Fruit fly (Drosophila melanogaster) whole organism, embryonic: Measurements from ENCODE around the gene Mst36Fb.

Source experiments
- Atf3 ChIP-seq: fragments of 200-800 bp; sonication (Bioruptor generic); optimal IDR thresholded peaks from 3 replicates; lab custom pipeline; 2016; ENCODE audit warnings: missing biosample characterization, missing genetic modification characterization
- B-H2 ChIP-seq: fragments of 200-800 bp; sonication (Bioruptor generic); optimal IDR thresholded peaks from 2 replicates; lab custom pipeline; 2018; ENCODE audit warnings: missing biosample characterization, mild to moderate bottlenecking, missing genetic modification characterization
- CG10431 ChIP-seq: fragments of 200-800 bp; sonication (Bioruptor generic); optimal IDR thresholded peaks from 3 replicates; lab custom pipeline; 2018; ENCODE audit warnings: missing biosample characterization, mild to moderate bottlenecking, missing genetic modification characterization
- CG11456 ChIP-seq: fragments of 200-800 bp; sonication (Bioruptor generic); IDR thresholded peaks from 3 replicates; pipeline ENCODE4 v1.3.6; 2022; ENCODE audit warnings: missing biosample characterization, missing genetic modification characterization
- CG12219 ChIP-seq: fragments of 200-800 bp; sonication (Bioruptor generic); optimal IDR thresholded peaks from 3 replicates; lab custom pipeline; 2018; ENCODE audit warnings: missing biosample characterization, mild to moderate bottlenecking, missing genetic modification characterization
- CG15514 ChIP-seq: fragments of 200-800 bp; sonication (Bioruptor generic); optimal IDR thresholded peaks from 3 replicates; lab custom pipeline; 2017; ENCODE audit warnings: missing biosample characterization, missing genetic modification characterization, mild to moderate bottlenecking, moderate library complexity, missing genetic modification reagents
- CG15601 ChIP-seq: fragments of 200-800 bp; sonication (Bioruptor generic); optimal IDR thresholded peaks from 3 replicates; lab custom pipeline; 2019; ENCODE audit warnings: missing biosample characterization, mild to moderate bottlenecking, missing genetic modification characterization, moderate library complexity
- CG1603 ChIP-seq: fragments of 200-800 bp; sonication (Bioruptor generic); optimal IDR thresholded peaks from 2 replicates; lab custom pipeline; 2019; ENCODE audit warnings: missing biosample characterization, mild to moderate bottlenecking, missing genetic modification characterization, moderate library complexity
- CG17328 ChIP-seq: fragments of 200-800 bp; sonication (Bioruptor generic); IDR thresholded peaks from 2 replicates; pipeline ENCODE4 v1.3.6; 2022; ENCODE audit warnings: missing biosample characterization, missing genetic modification characterization
- CG17612 ChIP-seq: fragments of 200-800 bp; sonication (Bioruptor generic); IDR thresholded peaks from 2 replicates; pipeline ENCODE4 v1.3.6; 2022; ENCODE audit warnings: missing biosample characterization, missing genetic modification characterization
- CG17829 ChIP-seq: fragments of 200-800 bp; optimal IDR thresholded peaks from 2 replicates; lab custom pipeline; 2019; ENCODE audit warnings: missing biosample characterization, mild to moderate bottlenecking, missing genetic modification characterization, moderate library complexity
- CG18476 ChIP-seq: fragments of 200-800 bp; sonication (Bioruptor generic); optimal IDR thresholded peaks from 2 replicates; lab custom pipeline; 2016; ENCODE audit warnings: missing biosample characterization, mild to moderate bottlenecking, missing genetic modification characterization
- CG2199 ChIP-seq: fragments of 200-800 bp; sonication (Bioruptor generic); IDR thresholded peaks from 3 replicates; pipeline ENCODE4 v1.3.6; 2022; ENCODE audit warnings: missing biosample characterization, missing genetic modification characterization
- CG31441 ChIP-seq: fragments of 200-800 bp; sonication (Bioruptor generic); IDR thresholded peaks from 2 replicates; pipeline ENCODE4 v1.3.6; 2022; ENCODE audit warnings: missing biosample characterization, missing genetic modification characterization
- CG3281 ChIP-seq: fragments of 200-800 bp; sonication (Bioruptor generic); optimal IDR thresholded peaks from 3 replicates; lab custom pipeline; 2017; ENCODE audit warnings: missing biosample characterization, mild to moderate bottlenecking, missing genetic modification characterization
- CG34422 ChIP-seq: fragments of 200-800 bp; sonication (Bioruptor generic); IDR thresholded peaks from 3 replicates; pipeline ENCODE4 v1.3.6; 2022; ENCODE audit warnings: missing biosample characterization, missing genetic modification characterization
- CG3847 ChIP-seq: fragments of 200-800 bp; sonication (Bioruptor generic); IDR thresholded peaks from 2 replicates; pipeline ENCODE4 v1.3.6; 2022; ENCODE audit warnings: missing biosample characterization, missing genetic modification characterization
- CG4617 ChIP-seq: fragments of 200-800 bp; sonication (Bioruptor generic); optimal IDR thresholded peaks from 3 replicates; lab custom pipeline; 2016; ENCODE audit warnings: missing biosample characterization, missing genetic modification characterization, borderline replicate concordance
- CG7786 ChIP-seq: fragments of 200-800 bp; sonication (Bioruptor generic); optimal IDR thresholded peaks from 2 replicates; lab custom pipeline; 2016; ENCODE audit warnings: missing biosample characterization, missing genetic modification characterization
- CG9727 ChIP-seq: fragments of 200-800 bp; sonication (Bioruptor generic); optimal IDR thresholded peaks from 3 replicates; lab custom pipeline; 2017; ENCODE audit warnings: missing biosample characterization, mild to moderate bottlenecking, missing genetic modification characterization
- CHES-1-like ChIP-seq: fragments of 200-800 bp; sonication (Bioruptor generic); optimal IDR thresholded peaks from 2 replicates; lab custom pipeline; 2016; ENCODE audit warnings: missing biosample characterization, missing genetic modification characterization
- Hand ChIP-seq: fragments of 200-800 bp; sonication (Bioruptor generic); optimal IDR thresholded peaks from 2 replicates; lab custom pipeline; 2017; ENCODE audit warnings: mild to moderate bottlenecking, missing biosample characterization, missing genetic modification reagents, missing genetic modification characterization
- HmgD ChIP-seq: fragments of 200-800 bp; sonication (Bioruptor generic); optimal IDR thresholded peaks from 3 replicates; lab custom pipeline; 2016; ENCODE audit warnings: missing biosample characterization, missing genetic modification characterization
- MBD-R2 ChIP-seq: fragments of 200-800 bp; sonication (Bioruptor generic); IDR thresholded peaks from 2 replicates; pipeline ENCODE4 v1.3.6; 2022; ENCODE audit warnings: missing biosample characterization, missing genetic modification characterization
- MESR4 ChIP-seq: fragments of 200-800 bp; sonication (Bioruptor generic); optimal IDR thresholded peaks from 2 replicates; lab custom pipeline; 2018; ENCODE audit warnings: missing biosample characterization, mild to moderate bottlenecking, missing genetic modification characterization, moderate library complexity
- Mad ChIP-seq: fragments of 200-800 bp; sonication (Bioruptor generic); optimal IDR thresholded peaks from 2 replicates; lab custom pipeline; 2016; ENCODE audit warnings: missing biosample characterization, missing genetic modification characterization
- Med ChIP-seq: fragments of 200-800 bp; sonication (Bioruptor generic); peaks from one replicate; lab custom pipeline; 2016; ENCODE audit warnings: missing biosample characterization, missing genetic modification characterization, mild to moderate bottlenecking, inconsistent platforms, moderate library complexity
- NC2α ChIP-seq: fragments of 200-800 bp; sonication (Bioruptor generic); optimal IDR thresholded peaks from 2 replicates; lab custom pipeline; 2016; ENCODE audit warnings: missing biosample characterization, missing genetic modification characterization
- NC2β ChIP-seq: fragments of 200-800 bp; sonication (Bioruptor generic); optimal IDR thresholded peaks from 2 replicates; lab custom pipeline; 2016; ENCODE audit warnings: missing biosample characterization, missing genetic modification characterization
- Scr ChIP-seq: fragments of 200-800 bp; sonication (Bioruptor generic); IDR thresholded peaks from 2 replicates; pipeline ENCODE4 v1.3.6; 2022; ENCODE audit warnings: missing biosample characterization, missing genetic modification characterization; ENCODE audit not compliant: partially characterized antibody
- Tbp ChIP-seq: fragments of >200 bp; optimal IDR thresholded peaks from 2 replicates; lab custom pipeline; 2018; ENCODE audit warnings: missing biosample characterization, missing genetic modification characterization
- YL-1 ChIP-seq: fragments of 200-800 bp; sonication (Bioruptor generic); optimal IDR thresholded peaks from 3 replicates; lab custom pipeline; 2017; ENCODE audit warnings: missing biosample characterization, mild to moderate bottlenecking, missing genetic modification characterization
- br ChIP-seq: fragments of >200 bp; optimal IDR thresholded peaks from 2 replicates; lab custom pipeline; 2017
- dm ChIP-seq: fragments of 200-800 bp; sonication (Bioruptor generic); optimal IDR thresholded peaks from 3 replicates; lab custom pipeline; 2016; ENCODE audit warnings: missing biosample characterization, missing genetic modification characterization
- dmrt11E ChIP-seq: fragments of 200-800 bp; sonication (Bioruptor generic); optimal IDR thresholded peaks from 3 replicates; lab custom pipeline; 2018; ENCODE audit warnings: missing biosample characterization, mild to moderate bottlenecking, missing genetic modification characterization, moderate library complexity
- grn ChIP-seq: fragments of 200-800 bp; sonication (Bioruptor generic); optimal IDR thresholded peaks from 3 replicates; lab custom pipeline; 2017; ENCODE audit warnings: missing biosample characterization, missing genetic modification characterization
- gsb-n ChIP-seq: fragments of 200-800 bp; sonication (Bioruptor generic); optimal IDR thresholded peaks from 3 replicates; lab custom pipeline; 2018; ENCODE audit warnings: missing biosample characterization, mild to moderate bottlenecking, missing genetic modification characterization
- gt ChIP-seq: fragments of 200-800 bp; sonication (Bioruptor generic); IDR thresholded peaks from 2 replicates; pipeline ENCODE4 v1.3.6; 2022; ENCODE audit warnings: missing biosample characterization, missing genetic modification characterization
- lbe ChIP-seq: fragments of 200-800 bp; sonication (Bioruptor generic); optimal IDR thresholded peaks from 2 replicates; lab custom pipeline; 2016; ENCODE audit warnings: missing biosample characterization, mild to moderate bottlenecking, missing genetic modification characterization
- maf-S ChIP-seq: fragments of 200-800 bp; sonication (Bioruptor generic); optimal IDR thresholded peaks from 2 replicates; lab custom pipeline; 2016; ENCODE audit warnings: missing biosample characterization, missing genetic modification characterization
- pfk ChIP-seq: fragments of 200-800 bp; sonication (Bioruptor generic); optimal IDR thresholded peaks from 2 replicates; lab custom pipeline; 2018; ENCODE audit warnings: missing biosample characterization, mild to moderate bottlenecking, missing genetic modification characterization, moderate library complexity
- sens-2 ChIP-seq: fragments of 200-800 bp; sonication (Bioruptor generic); IDR thresholded peaks from 2 replicates; pipeline ENCODE4 v1.3.6; 2022; ENCODE audit warnings: missing biosample characterization, missing genetic modification characterization
- seq ChIP-seq: fragments of 200-800 bp; sonication (Bioruptor generic); IDR thresholded peaks from 2 replicates; pipeline ENCODE4 v1.3.6; 2022; ENCODE audit warnings: missing biosample characterization, missing genetic modification characterization
- shn ChIP-seq: fragments of 200-800 bp; sonication (Bioruptor generic); optimal IDR thresholded peaks from 3 replicates; lab custom pipeline; 2016; ENCODE audit warnings: missing biosample characterization, missing genetic modification characterization
- sima ChIP-seq: fragments of 200-800 bp; sonication (Bioruptor generic); optimal IDR thresholded peaks from 2 replicates; lab custom pipeline; 2016; ENCODE audit warnings: missing biosample characterization, missing genetic modification characterization
- slou ChIP-seq: fragments of 200-800 bp; sonication (Bioruptor generic); optimal IDR thresholded peaks from 3 replicates; lab custom pipeline; 2016; ENCODE audit warnings: missing biosample characterization, missing genetic modification characterization
- sug ChIP-seq: fragments of 200-800 bp; optimal IDR thresholded peaks from 2 replicates; lab custom pipeline; 2019; ENCODE audit warnings: missing biosample characterization, mild to moderate bottlenecking, missing genetic modification characterization, moderate library complexity
- trem ChIP-seq: fragments of 200-800 bp; optimal IDR thresholded peaks from 3 replicates; lab custom pipeline; 2019; ENCODE audit warnings: missing biosample characterization, mild to moderate bottlenecking, missing genetic modification characterization, moderate library complexity
- usp ChIP-seq: fragments of >200 bp; optimal IDR thresholded peaks from 2 replicates; lab custom pipeline; 2017; ENCODE audit warnings: missing biosample characterization, missing genetic modification characterization

Mst36Fb gene

dm6 chr2L:18702721-18703488, 28.0 kb upstream of the Mst36Fb start, which contains the start of the genes CG10376 and CG10343 (continued):
- TF ChIP-seq CG17612 (GFP tag; lab: Robert Waterston, UW): 0 out of 2 replicates have a peak, but pooled peaks have one; percentile 38
- peak; percentile 51 for TF ChIP-seq Atf3 (GFP tag; lab: Kevin White, UChicago)
- TF ChIP-seq Scr (GFP tag; lab: Robert Waterston, UW): 0 out of 2 replicates have a peak, but pooled peaks have one; percentile 16
- TF ChIP-seq Mad (GFP tag; lab: Kevin White, UChicago): peak; percentile 72
- TF ChIP-seq CG3847 (GFP tag; lab: Robert Waterston, UW): peak; percentile 93
- peak; percentile 93 for TF ChIP-seq trem
- TF ChIP-seq Tbp (GFP tag; lab: Kevin White, UChicago): no peak
- TF ChIP-seq sens-2 (GFP tag; lab: Robert Waterston, UW): no peak
- peak; percentile 94 for TF ChIP-seq dmrt11E (tag; lab: Kevin White, UChicago)
- TF ChIP-seq gsb-n (tag; lab: Kevin White, UChicago): peak; percentile 90
- TF ChIP-seq CG11456 (GFP tag; lab: Robert Waterston, UW): peak; percentile 76; the same call in 2 of the 3 replicates
- peak; percentile 18 for TF ChIP-seq NC2β
- TF ChIP-seq CG18476: peak; percentile 55
- TF ChIP-seq CHES-1-like (GFP tag; lab: Kevin White, UChicago): peak; percentile 49
- TF ChIP-seq CG31441 (GFP tag; lab: Robert Waterston, UW): peak; percentile 94
- TF ChIP-seq B-H2 (GFP tag; lab: Kevin White, UChicago): peak; percentile 86
- peak; percentile 67 for TF ChIP-seq CG10431 (GFP tag; lab: Kevin White, UChicago)
- TF ChIP-seq CG17829 (tag; lab: Kevin White, UChicago): peak; percentile 95
- peak; percentile 81 for TF ChIP-seq slou (GFP tag; lab: Kevin White, UChicago)
- no peak for TF ChIP-seq br
- peak; percentile 89 for TF ChIP-seq Med
- TF ChIP-seq pfk: peak; percentile 27
- TF ChIP-seq Hand (GFP tag; lab: Kevin White, UChicago): peak; percentile 41
- TF ChIP-seq seq (GFP tag; lab: Robert Waterston, UW): peak; percentile 22; the same call in 1 of the 2 replicates
- TF ChIP-seq grn (GFP tag; lab: Kevin White, UChicago): peak; percentile 50
- peak; percentile 4 for TF ChIP-seq CG12219
- no peak for TF ChIP-seq usp (GFP tag; lab: Kevin White, UChicago)
- TF ChIP-seq CG9727 (GFP tag; lab: Kevin White, UChicago): peak; percentile 89
- TF ChIP-seq CG2199 (GFP tag; lab: Robert Waterston, UW): no peak
- peak; percentile 21 for TF ChIP-seq dm (GFP tag; lab: Kevin White, UChicago)
- peak; percentile 44 for TF ChIP-seq shn
- TF ChIP-seq HmgD: no peak
- peak; percentile 29 for TF ChIP-seq CG7786 (GFP tag; lab: Kevin White, UChicago)
- no peak for TF ChIP-seq sima (GFP tag; lab: Kevin White, UChicago)
- TF ChIP-seq CG15601 (tag; lab: Kevin White, UChicago): peak; percentile 91

- peak; percentile 83 for TF ChIP-seq MESR4 (GFP tag; lab: Kevin White, UChicago)
- TF ChIP-seq CG1603: peak; percentile 7
- no peak for TF ChIP-seq CG17328 (GFP tag; lab: Robert Waterston, UW)
- TF ChIP-seq dm (GFP tag; lab: Kevin White, UChicago): peak; percentile 95
- peak; percentile 75 for TF ChIP-seq YL-1
- peak; percentile 57; the same call in 1 of the 3 replicates for TF ChIP-seq CG34422 (GFP tag; lab: Robert Waterston, UW)
- peak; percentile 15 for TF ChIP-seq trem
- TF ChIP-seq CG15514: peak; percentile 43
- TF ChIP-seq CG3281 (GFP tag; lab: Kevin White, UChicago): no peak
- TF ChIP-seq Med: peak; percentile 22
- TF ChIP-seq NC2α (GFP tag; lab: Kevin White, UChicago): no peak
- TF ChIP-seq lbe (GFP tag; lab: Kevin White, UChicago): peak; percentile 20
- TF ChIP-seq maf-S: no peak
- peak; percentile 34 for TF ChIP-seq CG4617 (GFP tag; lab: Kevin White, UChicago)
- TF ChIP-seq gt (GFP tag; lab: Robert Waterston, UW): no peak
- TF ChIP-seq CG17829 (tag; lab: Kevin White, UChicago): peak; percentile 16
- peak; percentile 73 for TF ChIP-seq MBD-R2
- TF ChIP-seq sug (tag; lab: Kevin White, UChicago): peak; percentile 52
These were observed 23.8 kb upstream of the Mst36Fb start, which contains the start of gene CG10341 for dm6 chr2L:18698559-18699130. Gene CG10341, plus strand, starts transcription at chr2L:18698714.
